Worm (Caenorhabditis elegans): Measurements from ENCODE around the gene C31B8.9.

C31B8.9 gene

ce11 chrV:2863033-2863432 lies 49.8 kb downstream of the C31B8.9 start, which contains the start of gene srh-272:
srh-272 (plus strand) TSS chrV:2863333.
- TF ChIP-seq dve-1 (tag; optimal IDR thresholded peaks at IDR 0.05) = no peak
- no peak for TF ChIP-seq K02D7.2 (tag; optimal IDR thresholded peaks at IDR 0.05)
- no peak for TF ChIP-seq unc-42 (tag; optimal IDR thresholded peaks at IDR 0.05)
- TF ChIP-seq pros-1 (tag; optimal IDR thresholded peaks at IDR 0.05) = no peak
- no peak for TF ChIP-seq ceh-2 (tag; optimal IDR thresholded peaks at IDR 0.05)
- no peak for TF ChIP-seq mec-3 (tag; optimal IDR thresholded peaks at IDR 0.05; ENCODE audit: borderline replicate concordance)

- TF ChIP-seq ama-1 (optimal IDR thresholded peaks at IDR 0.05) (no peak), hlh-13 (GFP tag; optimal IDR thresholded peaks at IDR 0.05) (no peak), ttx-3 (tag; optimal IDR thresholded peaks at IDR 0.05) (no peak)
Observed at ce11 chrV:2861505-2861904, 51.3 kb downstream of the C31B8.9 start, which contains the start of gene srh-270. srh-270 (minus strand) TSS chrV:2861605.
